Worm (Caenorhabditis elegans) whole organism, L2 larva: ENCODE data around the gene rei-2.

Source experiments
- C34F6.9 ChIP-seq: fragments of 150-350 bp; optimal IDR thresholded peaks from 2 replicates; lab custom pipeline; 2014; ENCODE audit warnings: missing biosample characterization, missing genetic modification characterization
- R02D3.7 ChIP-seq: fragments of 150-350 bp; optimal IDR thresholded peaks from 2 replicates; lab custom pipeline; 2014; ENCODE audit warnings: missing biosample characterization, missing genetic modification characterization
- Y55F3AM.14 ChIP-seq: fragments of 200-800 bp; sonication (Bioruptor generic); optimal IDR thresholded peaks from 2 replicates; lab custom pipeline; 2018; ENCODE audit warnings: mild to moderate bottlenecking, missing genetic modification characterization, missing compliant biosample characterization
- ZK546.5 ChIP-seq: sonication (generic microtip); optimal IDR thresholded peaks from 2 replicates; lab custom pipeline; 2017; ENCODE audit warnings: missing biosample characterization, missing genetic modification characterization
- aly-2 ChIP-seq: fragments of 150-350 bp; optimal IDR thresholded peaks from 2 replicates; lab custom pipeline; 2014; ENCODE audit warnings: missing biosample characterization, missing genetic modification characterization
- ama-1 ChIP-seq: fragments of 150-350 bp; optimal IDR thresholded peaks from 2 replicates; lab custom pipeline; 2018; ENCODE audit warnings: inconsistent platforms
- blmp-1 ChIP-seq: sonication (generic microtip); optimal IDR thresholded peaks from 2 replicates; lab custom pipeline; 2017; ENCODE audit warnings: missing genetic modification characterization, mild to moderate bottlenecking, missing compliant biosample characterization, antibody characterized with exemption, moderate library complexity; ENCODE audit not compliant: insufficient read depth
- ceh-16 ChIP-seq: fragments of 150-350 bp; optimal IDR thresholded peaks from 2 replicates; lab custom pipeline; 2014; ENCODE audit warnings: missing biosample characterization, missing genetic modification characterization
- crh-2 ChIP-seq: sonication (generic microtip); optimal IDR thresholded peaks from 2 replicates; lab custom pipeline; 2017; ENCODE audit warnings: missing biosample characterization, missing genetic modification characterization
- dmd-4 ChIP-seq: sonication (generic microtip); optimal IDR thresholded peaks from 2 replicates; lab custom pipeline; 2017; ENCODE audit warnings: missing biosample characterization, missing genetic modification characterization
- elt-1 ChIP-seq: fragments of 150-350 bp; optimal IDR thresholded peaks from 2 replicates; lab custom pipeline; 2014; ENCODE audit warnings: missing biosample characterization, missing genetic modification characterization
- elt-3 ChIP-seq: sonication (generic microtip); optimal IDR thresholded peaks from 2 replicates; lab custom pipeline; 2017; ENCODE audit warnings: missing biosample characterization, missing genetic modification characterization
- fos-1 ChIP-seq: fragments of 150-350 bp; optimal IDR thresholded peaks from 2 replicates; lab custom pipeline; 2014; ENCODE audit warnings: missing biosample characterization, missing genetic modification characterization
- gmeb-1 ChIP-seq: fragments of 150-350 bp; optimal IDR thresholded peaks from 2 replicates; lab custom pipeline; 2014; ENCODE audit warnings: missing biosample characterization, missing genetic modification characterization
- lin-11 ChIP-seq: fragments of 150-350 bp; sonication (generic microtip); optimal IDR thresholded peaks from 2 replicates; lab custom pipeline; 2014; ENCODE audit warnings: missing biosample characterization, missing genetic modification characterization, inconsistent platforms, mixed read lengths
- lin-13 ChIP-seq: fragments of 150-350 bp; optimal IDR thresholded peaks from 2 replicates; lab custom pipeline; 2014; ENCODE audit warnings: missing biosample characterization, missing genetic modification reagents, missing genetic modification characterization
- lin-39 ChIP-seq: fragments of 150-350 bp; optimal IDR thresholded peaks from 2 replicates; lab custom pipeline; 2014; ENCODE audit warnings: missing biosample characterization, missing genetic modification reagents, missing genetic modification characterization
- lsy-2 ChIP-seq, 2 experiments: fragments of 150-350 bp in 1 of 2; sonication (generic microtip) in 1 of 2; optimal IDR thresholded peaks; 2 replicates each; lab custom pipeline; 2014 to 2017; ENCODE audit warnings: missing biosample characterization in 2 of 2, missing genetic modification characterization in 2 of 2
- mab-5 ChIP-seq: fragments of 150-350 bp; optimal IDR thresholded peaks from 2 replicates; lab custom pipeline; 2014; ENCODE audit warnings: missing biosample characterization, missing genetic modification characterization
- mbf-1 ChIP-seq: sonication (generic microtip); optimal IDR thresholded peaks from 2 replicates; lab custom pipeline; 2017; ENCODE audit warnings: missing biosample characterization, missing genetic modification characterization
- nhr-10 ChIP-seq: sonication (generic microtip); optimal IDR thresholded peaks from 2 replicates; lab custom pipeline; 2017; ENCODE audit warnings: missing biosample characterization, missing genetic modification characterization
- nhr-129 ChIP-seq: fragments of 150-350 bp; optimal IDR thresholded peaks from 2 replicates; lab custom pipeline; 2014; ENCODE audit warnings: missing biosample characterization, missing genetic modification characterization
- nhr-237 ChIP-seq: fragments of 150-350 bp; optimal IDR thresholded peaks from 2 replicates; lab custom pipeline; 2014; ENCODE audit warnings: missing biosample characterization, missing genetic modification characterization
- nhr-25 ChIP-seq: fragments of 150-350 bp; sonication (generic microtip); optimal IDR thresholded peaks from 3 replicates; lab custom pipeline; 2014; ENCODE audit warnings: missing biosample characterization, missing genetic modification characterization
- nhr-6 ChIP-seq: fragments of 150-350 bp; optimal IDR thresholded peaks from 2 replicates; lab custom pipeline; 2014; ENCODE audit warnings: missing biosample characterization, missing genetic modification characterization
- nhr-77 ChIP-seq: fragments of 150-350 bp; optimal IDR thresholded peaks from 2 replicates; lab custom pipeline; 2014; ENCODE audit warnings: missing biosample characterization, missing genetic modification characterization
- peb-1 ChIP-seq: fragments of 150-350 bp; optimal IDR thresholded peaks from 2 replicates; lab custom pipeline; 2014; ENCODE audit warnings: missing biosample characterization, missing genetic modification characterization
- sem-4 ChIP-seq: fragments of 150-350 bp; optimal IDR thresholded peaks from 2 replicates; lab custom pipeline; 2014; ENCODE audit warnings: missing biosample characterization, missing genetic modification reagents, missing genetic modification characterization
- skn-1 ChIP-seq: sonication (generic microtip); optimal IDR thresholded peaks from 2 replicates; lab custom pipeline; 2017; ENCODE audit warnings: missing biosample characterization, missing genetic modification characterization
- sma-9 ChIP-seq, 2 experiments: fragments of 150-350 bp in 1 of 2; sonication (generic microtip) in 1 of 2; optimal IDR thresholded peaks; 2 replicates each; lab custom pipeline; 2014 to 2016; ENCODE audit warnings: missing genetic modification characterization in 2 of 2, mild to moderate bottlenecking in 1 of 2, missing biosample characterization in 1 of 2, missing compliant biosample characterization in 1 of 2, missing genetic modification reagents in 1 of 2, moderate library complexity in 1 of 2
- snpc-4 ChIP-seq: fragments of 150-350 bp; optimal IDR thresholded peaks from 2 replicates; lab custom pipeline; 2014; ENCODE audit warnings: missing biosample characterization, missing genetic modification characterization
- unc-39 ChIP-seq: fragments of 150-350 bp; optimal IDR thresholded peaks from 2 replicates; lab custom pipeline; 2014; ENCODE audit warnings: missing biosample characterization, missing genetic modification characterization
- unc-55 ChIP-seq: fragments of 150-350 bp; sonication (generic microtip); optimal IDR thresholded peaks from 3 replicates; lab custom pipeline; 2014; ENCODE audit warnings: missing biosample characterization, missing genetic modification reagents, missing genetic modification characterization
- unc-62 ChIP-seq: fragments of 150-350 bp; optimal IDR thresholded peaks from 2 replicates; lab custom pipeline; 2014; ENCODE audit warnings: missing biosample characterization, missing genetic modification reagents, missing genetic modification characterization
- zag-1 ChIP-seq: fragments of 150-350 bp; optimal IDR thresholded peaks from 2 replicates; lab custom pipeline; 2014; ENCODE audit warnings: missing biosample characterization, missing genetic modification characterization
- ztf-1 ChIP-seq: fragments of 200-800 bp; sonication (Bioruptor generic); conservative IDR thresholded peaks from 2 replicates; pipeline ENCODE4 v1.3.6; 2022; ENCODE audit warnings: missing genetic modification characterization, missing compliant biosample characterization
- ztf-4 ChIP-seq: fragments of 150-350 bp; optimal IDR thresholded peaks from 2 replicates; lab custom pipeline; 2014; ENCODE audit warnings: missing biosample characterization, missing genetic modification characterization

The rei-2 gene

DNA sequence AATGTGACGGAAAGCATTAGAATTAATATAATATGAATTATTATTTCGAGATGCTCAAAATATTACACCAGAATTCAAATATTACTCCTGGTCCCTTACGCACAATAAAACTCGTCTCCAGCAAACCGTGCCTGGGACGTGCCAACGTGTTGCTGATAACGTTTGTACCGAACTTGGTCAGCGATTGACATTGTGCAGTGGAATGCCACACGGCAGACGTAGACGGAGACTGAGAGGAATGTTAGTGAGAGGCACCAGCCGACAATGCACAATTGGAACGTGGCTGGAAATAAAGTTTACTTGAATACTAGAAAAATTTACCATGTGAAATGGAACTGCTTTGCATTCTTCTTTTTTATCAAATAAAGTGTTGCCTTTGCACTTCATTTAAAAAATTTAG, 29.3 kb upstream of the rei-2 start:
- TF ChIP-seq crh-2 (tag; lab: Kevin White, UChicago): peak; percentile 32
- TF ChIP-seq sma-9 (GFP tag; optimal IDR thresholded peaks at IDR 0.05; lab: Kevin White, UChicago): peak; percentile 2
- no peak for TF ChIP-seq sma-9 (tag; optimal IDR thresholded peaks at IDR 0.05; lab: Kevin White, UChicago)
- TF ChIP-seq ZK546.5 (tag; lab: Kevin White, UChicago): no peak
- TF ChIP-seq fos-1: peak; percentile 37

- TF ChIP-seq ama-1 (no peak), ztf-1 (GFP tag; lab: Robert Waterston, UW) (no peak), nhr-77 (tag; lab: Kevin White, UChicago) (no peak), fos-1 (no peak), aly-2 (tag; lab: Kevin White, UChicago) (no peak), unc-39 (no peak), unc-55 (GFP tag; lab: Kevin White, UChicago) (no peak), lsy-2 (tag; optimal IDR thresholded peaks at IDR 0.05; lab: Kevin White, UChicago) (no peak), ceh-16 (no peak), zag-1 (tag; lab: Kevin White, UChicago) (no peak), elt-1 (tag; lab: Kevin White, UChicago) (no peak), ZK546.5 (tag; lab: Kevin White, UChicago) (no peak), snpc-4 (no peak), sem-4 (no peak), blmp-1 (tag; lab: Kevin White, UChicago) (no peak), crh-2 (tag; lab: Kevin White, UChicago) (no peak), gmeb-1 (tag; lab: Kevin White, UChicago) (no peak)
Observed at ce11 chrX:1115207-1115606, 27.3 kb upstream of the rei-2 start.

ce11 chrX:1111603-1112002, 23.7 kb upstream of the rei-2 start, which contains the start of gene C05D9.3:
TSS of gene C05D9.3 (plus strand) at chrX:1111903.
- TF ChIP-seq unc-39 (no peak), zag-1 (tag; lab: Kevin White, UChicago) (no peak), elt-1 (tag; lab: Kevin White, UChicago) (no peak), skn-1 (tag; lab: Kevin White, UChicago) (no peak), lin-11 (tag; lab: Kevin White, UChicago) (no peak), Y55F3AM.14 (no peak), ztf-4 (tag; lab: Kevin White, UChicago) (no peak), dmd-4 (no peak), nhr-6 (tag; lab: Kevin White, UChicago) (no peak), ZK546.5 (tag; lab: Kevin White, UChicago) (no peak), lin-13 (no peak), sma-9 (GFP tag; optimal IDR thresholded peaks at IDR 0.05; lab: Kevin White, UChicago) (no peak), sma-9 (tag; optimal IDR thresholded peaks at IDR 0.05; lab: Kevin White, UChicago) (no peak), mbf-1 (no peak)

DNA sequence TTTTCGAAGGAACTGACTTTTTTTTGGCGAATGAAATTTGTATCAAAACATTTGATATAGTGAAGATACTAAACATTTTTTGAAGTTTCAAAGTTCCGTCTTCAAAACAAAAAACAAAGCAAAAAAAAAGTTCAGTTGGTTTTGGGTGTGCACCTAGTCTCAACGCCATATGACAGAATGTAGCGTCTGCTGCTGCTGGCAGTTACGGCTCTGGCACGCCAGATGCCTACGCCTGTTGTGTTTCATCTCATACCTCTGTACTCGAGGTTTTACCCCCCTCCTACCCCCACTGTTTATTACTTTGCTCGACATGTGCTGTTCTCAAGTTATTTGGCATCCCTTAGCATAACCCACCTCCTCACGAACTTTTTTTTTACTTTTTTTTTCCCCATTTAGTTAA, 22.8 kb upstream of the rei-2 start:
- no peak for TF ChIP-seq C34F6.9 (tag; lab: Kevin White, UChicago)
- peak; percentile 33 for TF ChIP-seq nhr-129 (tag; lab: Kevin White, UChicago)

ce11 chrX:1108874-1109273, 20.9 kb upstream of the rei-2 start:
- TF ChIP-seq gmeb-1 (tag; lab: Kevin White, UChicago): no peak
- TF ChIP-seq mab-5 (tag; lab: Kevin White, UChicago): peak; percentile 52
- TF ChIP-seq lsy-2 (tag; optimal IDR thresholded peaks at IDR 0.05; lab: Kevin White, UChicago): peak in 1 of 2 experiments; percentile 6
- peak; percentile 50 for TF ChIP-seq lin-39
- peak; percentile 57 for TF ChIP-seq nhr-129 (tag; lab: Kevin White, UChicago)
- peak; percentile 0 for TF ChIP-seq sma-9 (GFP tag; optimal IDR thresholded peaks at IDR 0.05; lab: Kevin White, UChicago)
- TF ChIP-seq sma-9 (tag; optimal IDR thresholded peaks at IDR 0.05; lab: Kevin White, UChicago): no peak
- no peak for TF ChIP-seq unc-62 (GFP tag; lab: Kevin White, UChicago)
- peak; percentile 16 for TF ChIP-seq unc-55 (GFP tag; lab: Kevin White, UChicago)

ce11 chrX:1107758-1108157, 19.8 kb upstream of the rei-2 start, which contains the start of gene C05D9.4:
TSS of gene C05D9.4 (plus strand) at chrX:1108058.
- no peak for TF ChIP-seq crh-2 (tag; lab: Kevin White, UChicago)
- no peak for TF ChIP-seq C34F6.9 (tag; lab: Kevin White, UChicago)
- no peak for TF ChIP-seq ztf-4 (tag; lab: Kevin White, UChicago)
- TF ChIP-seq R02D3.7 (tag; lab: Kevin White, UChicago): no peak
- no peak for TF ChIP-seq nhr-25 (tag; lab: Kevin White, UChicago)
- TF ChIP-seq peb-1 (tag; lab: Kevin White, UChicago): no peak
- no peak for TF ChIP-seq ZK546.5 (tag; lab: Kevin White, UChicago)
- TF ChIP-seq ceh-16: no peak
- TF ChIP-seq fos-1: no peak
- TF ChIP-seq nhr-129 (tag; lab: Kevin White, UChicago): no peak
- TF ChIP-seq nhr-10 (tag; lab: Kevin White, UChicago): no peak
- no peak for TF ChIP-seq elt-3 (tag; lab: Kevin White, UChicago)
- TF ChIP-seq nhr-237: no peak
- TF ChIP-seq lin-39: no peak
- TF ChIP-seq Y55F3AM.14: no peak
